Fruit fly (Drosophila melanogaster) whole organism, wandering third instar larva: Measurements from ENCODE around the gene CG1486.

Experiments used
- Abd-B ChIP-seq: fragments of >200 bp; optimal IDR thresholded peaks from 2 replicates; lab custom pipeline; 2017; ENCODE audit warnings: missing biosample characterization, missing genetic modification characterization
- CrebA ChIP-seq: fragments of 200-800 bp; sonication (Bioruptor generic); optimal IDR thresholded peaks from 2 replicates; lab custom pipeline; 2016; ENCODE audit warnings: missing biosample characterization, mild to moderate bottlenecking, missing genetic modification characterization, borderline replicate concordance
- Dif ChIP-seq: fragments of 200-275, 200-300 bp; sonication (Bioruptor generic); optimal IDR thresholded peaks from 2 replicates; lab custom pipeline; 2018; ENCODE audit warnings: missing biosample characterization, missing genetic modification characterization; ENCODE audit not compliant: partially characterized antibody
- Hr78 ChIP-seq: fragments of >200 bp; optimal IDR thresholded peaks from 2 replicates; lab custom pipeline; 2017; ENCODE audit warnings: missing biosample characterization, missing genetic modification characterization
- Myc ChIP-seq: fragments of >200 bp; optimal IDR thresholded peaks from 2 replicates; lab custom pipeline; 2017
- h ChIP-seq: fragments of 200-800 bp; sonication (Bioruptor generic); optimal IDR thresholded peaks from 3 replicates; lab custom pipeline; 2016; ENCODE audit warnings: missing biosample characterization, mild to moderate bottlenecking, missing genetic modification characterization
- pan ChIP-seq: fragments of >200 bp; optimal IDR thresholded peaks from 2 replicates; lab custom pipeline; 2017
- woc ChIP-seq: sonication (Bioruptor generic); optimal IDR thresholded peaks from 2 replicates; lab custom pipeline; 2016; ENCODE audit warnings: missing biosample characterization, mild to moderate bottlenecking, missing genetic modification characterization

DNA sequence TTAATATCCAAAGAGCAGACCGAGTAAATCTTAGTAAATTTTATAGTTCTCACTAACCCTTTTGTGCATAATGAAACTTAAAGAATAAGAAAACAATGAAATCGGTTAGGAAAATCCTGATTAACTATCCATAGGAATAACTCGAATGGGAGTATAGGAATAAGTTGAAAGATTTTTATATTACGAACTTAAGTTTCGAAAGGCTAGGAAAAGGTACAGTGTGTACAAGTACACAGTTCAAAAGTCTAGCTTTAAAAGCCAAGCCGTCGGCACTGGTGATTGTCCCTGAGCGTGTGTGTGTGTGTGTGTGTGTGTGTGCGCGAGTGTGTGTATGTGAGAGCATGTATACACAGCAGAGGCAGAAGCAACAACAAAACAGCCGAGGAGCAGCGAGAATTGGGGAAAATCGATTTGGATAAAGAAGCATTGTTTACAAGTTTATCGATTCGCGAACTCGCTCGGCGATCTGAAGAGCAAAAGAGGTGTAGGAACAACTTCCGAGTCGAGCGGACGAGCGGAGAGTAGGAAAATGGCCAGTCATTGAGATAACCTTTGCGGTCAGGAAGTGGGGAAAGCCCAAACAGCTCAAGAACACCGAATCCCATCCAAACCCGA, 27.5 kb downstream of the CG1486 start:
- TF ChIP-seq h (GFP tag; lab: Kevin White, UChicago) (no peak), Abd-B (GFP tag; lab: Kevin White, UChicago) (no peak), Hr78 (GFP tag; lab: Kevin White, UChicago) (no peak), pan (no peak), Myc (lab: Kevin White, UChicago) (peak; percentile 97), woc (GFP tag; lab: Kevin White, UChicago) (peak; percentile 87), Dif (GFP tag; lab: Kevin White, UChicago) (no peak), CrebA (GFP tag; lab: Kevin White, UChicago) (no peak)
